Fruit fly (Drosophila melanogaster): Measurements from ENCODE around the gene CG31287.

CG31287 gene

dm6 chr3R:16240478-16241101 lies 37.4 kb downstream of the CG31287 start:
- TF ChIP-seq h (optimal IDR thresholded peaks at IDR 0.05) (no peak), ttk (optimal IDR thresholded peaks at IDR 0.05) (no peak), Myc (optimal IDR thresholded peaks at IDR 0.05) (no peak)

dm6 chr3R:16241102-16241779 lies 38.1 kb downstream of the CG31287 start:
- TF ChIP-seq insv (optimal IDR thresholded peaks at IDR 0.05): no peak

- no peak for TF ChIP-seq psq (optimal IDR thresholded peaks at IDR 0.05)
- TF ChIP-seq h (optimal IDR thresholded peaks at IDR 0.05): no peak
Measured at dm6 chr3R:16241822-16242221, 38.7 kb downstream of the CG31287 start.

- no peak for TF ChIP-seq insv (optimal IDR thresholded peaks at IDR 0.05)
- TF ChIP-seq psq (optimal IDR thresholded peaks at IDR 0.05): no peak
- no peak for TF ChIP-seq ttk (optimal IDR thresholded peaks at IDR 0.05)
- TF ChIP-seq Sin3A (optimal IDR thresholded peaks at IDR 0.05): no peak
- TF ChIP-seq Myc (optimal IDR thresholded peaks at IDR 0.05): no peak
- no peak for TF ChIP-seq h (optimal IDR thresholded peaks at IDR 0.05)
Measured at dm6 chr3R:16242461-16242934, 39.3 kb downstream of the CG31287 start.

- TF ChIP-seq ttk (optimal IDR thresholded peaks at IDR 0.05) (no peak), insv (optimal IDR thresholded peaks at IDR 0.05) (no peak), Sin3A (optimal IDR thresholded peaks at IDR 0.05) (no peak), psq (optimal IDR thresholded peaks at IDR 0.05) (no peak), h (optimal IDR thresholded peaks at IDR 0.05) (no peak), Myc (optimal IDR thresholded peaks at IDR 0.05) (no peak)
Measured at dm6 chr3R:16244241-16244977, 41.2 kb downstream of the CG31287 start.

dm6 chr3R:16245298-16246098 lies 42.3 kb downstream of the CG31287 start:
- no peak for TF ChIP-seq psq (optimal IDR thresholded peaks at IDR 0.05)
- TF ChIP-seq ttk (optimal IDR thresholded peaks at IDR 0.05): no peak
- TF ChIP-seq h (optimal IDR thresholded peaks at IDR 0.05): no peak
- no peak for TF ChIP-seq insv (optimal IDR thresholded peaks at IDR 0.05)
- TF ChIP-seq Myc (optimal IDR thresholded peaks at IDR 0.05): no peak
- no peak for TF ChIP-seq Sin3A (optimal IDR thresholded peaks at IDR 0.05)

dm6 chr3R:16247027-16247426 lies 43.9 kb downstream of the CG31287 start:
- no peak for TF ChIP-seq insv (optimal IDR thresholded peaks at IDR 0.05)
- TF ChIP-seq h (optimal IDR thresholded peaks at IDR 0.05): no peak
- no peak for TF ChIP-seq ttk (optimal IDR thresholded peaks at IDR 0.05)
- no peak for TF ChIP-seq psq (optimal IDR thresholded peaks at IDR 0.05)
- no peak for TF ChIP-seq Sin3A (optimal IDR thresholded peaks at IDR 0.05)
- no peak for TF ChIP-seq Myc (optimal IDR thresholded peaks at IDR 0.05)

dm6 chr3R:16247609-16248499 lies 44.7 kb downstream of the CG31287 start:
- TF ChIP-seq Myc (optimal IDR thresholded peaks at IDR 0.05) (no peak), insv (optimal IDR thresholded peaks at IDR 0.05) (no peak), h (optimal IDR thresholded peaks at IDR 0.05) (no peak), ttk (optimal IDR thresholded peaks at IDR 0.05) (no peak), psq (optimal IDR thresholded peaks at IDR 0.05) (no peak), Sin3A (optimal IDR thresholded peaks at IDR 0.05) (no peak)

dm6 chr3R:16248500-16249025 lies 45.4 kb downstream of the CG31287 start:
- TF ChIP-seq psq (optimal IDR thresholded peaks at IDR 0.05) (no peak), h (optimal IDR thresholded peaks at IDR 0.05) (no peak), Myc (optimal IDR thresholded peaks at IDR 0.05) (no peak), insv (optimal IDR thresholded peaks at IDR 0.05) (no peak), Sin3A (optimal IDR thresholded peaks at IDR 0.05) (no peak), ttk (optimal IDR thresholded peaks at IDR 0.05) (no peak)

- TF ChIP-seq Myc (optimal IDR thresholded peaks at IDR 0.05) (no peak), Sin3A (optimal IDR thresholded peaks at IDR 0.05) (no peak), ttk (optimal IDR thresholded peaks at IDR 0.05) (no peak), insv (optimal IDR thresholded peaks at IDR 0.05) (no peak), psq (optimal IDR thresholded peaks at IDR 0.05) (no peak), h (optimal IDR thresholded peaks at IDR 0.05) (no peak)
Measured at dm6 chr3R:16249510-16249828, 46.3 kb downstream of the CG31287 start.

Measured in Kc167 (cell line).